Worm (Caenorhabditis elegans): Measurements from ENCODE around the gene str-56.

ce11 chrV:15824866-15825265 is 47.5 kb upstream of the str-56 start, which contains the start of gene srbc-50:
- no peak for TF ChIP-seq ceh-36 (tag; optimal IDR thresholded peaks at IDR 0.05)
- TF ChIP-seq ets-7 (tag; optimal IDR thresholded peaks at IDR 0.05) = no peak
- TF ChIP-seq hnd-1 (tag; optimal IDR thresholded peaks at IDR 0.05) = no peak
- no peak for TF ChIP-seq F13C5.2 (tag; optimal IDR thresholded peaks at IDR 0.05)
- TF ChIP-seq aly-1 (tag; optimal IDR thresholded peaks at IDR 0.05) = no peak
- no peak for TF ChIP-seq ama-1 (optimal IDR thresholded peaks at IDR 0.05)

Measured in whole organism, early embryonic.